Fruit fly (Drosophila melanogaster): ENCODE data around the gene CG42729.

dm6 chr3L:15543049-15543448, 15.7 kb upstream of the CG42729 start:
- TF ChIP-seq salm (tag; optimal IDR thresholded peaks at IDR 0.05) (no peak), z (GFP tag; IDR thresholded peaks at IDR 0.05) (no peak), Atf3 (GFP tag; optimal IDR thresholded peaks at IDR 0.05) (no peak), CoRest (tag; optimal IDR thresholded peaks at IDR 0.05) (no peak)

All from whole organism, embryonic.